Worm (Caenorhabditis elegans): ENCODE measurements around the gene Y57G11C.3.

Y57G11C.3 gene

ce11 chrIV:14764719-14765173 lies 3.3 kb upstream of the Y57G11C.3 start (continued):
- TF ChIP-seq Y95B8A.8 (GFP tag; IDR thresholded peaks at IDR 0.05), result 0 out of 2 replicates have a peak, but pooled peaks have one; percentile 47
- TF ChIP-seq attf-3 (GFP tag; conservative IDR thresholded peaks at IDR 0.05), result peak; percentile 44
- peak; percentile 96 for TF ChIP-seq pbrm-1 (GFP tag; IDR thresholded peaks at IDR 0.05)
- peak; percentile 95 for TF ChIP-seq snpc-1.3 (tag; optimal IDR thresholded peaks at IDR 0.05; ENCODE audit: insufficient read depth)
- no peak for TF ChIP-seq nfya-1 (tag; optimal IDR thresholded peaks at IDR 0.05; ENCODE audit: borderline replicate concordance, insufficient read depth)
- TF ChIP-seq sea-2 (GFP tag; IDR thresholded peaks at IDR 0.05), result 0 out of 2 replicates have a peak, but pooled peaks have one; percentile 49
- TF ChIP-seq repo-1 (tag; optimal IDR thresholded peaks at IDR 0.05), result peak; percentile 1
- peak; percentile 88; the same call in 1 of the 2 replicates for TF ChIP-seq lin-26 (GFP tag; IDR thresholded peaks at IDR 0.05)
- no peak for TF ChIP-seq mel-28 (tag; optimal IDR thresholded peaks at IDR 0.05; ENCODE audit: borderline replicate concordance)
- no peak for TF ChIP-seq sptf-2 (GFP tag; optimal IDR thresholded peaks at IDR 0.05)
- TF ChIP-seq pha-4 (tag; optimal IDR thresholded peaks at IDR 0.05), result no peak
- no peak for TF ChIP-seq hlh-12 (tag; optimal IDR thresholded peaks at IDR 0.05)
- no peak for TF ChIP-seq lag-1 (GFP tag; IDR thresholded peaks at IDR 0.05)
- TF ChIP-seq lsl-1 (GFP tag; optimal IDR thresholded peaks at IDR 0.05), result peak; percentile 96
- TF ChIP-seq madf-10 (tag; optimal IDR thresholded peaks at IDR 0.05), result no peak
- peak; percentile 25 for TF ChIP-seq efl-1 (GFP tag; optimal IDR thresholded peaks at IDR 0.05)
- TF ChIP-seq chd-7 (tag; optimal IDR thresholded peaks at IDR 0.05), result no peak
- no peak for TF ChIP-seq sdz-38 (tag; optimal IDR thresholded peaks at IDR 0.05)
- TF ChIP-seq Y56A3A.18 (GFP tag; IDR thresholded peaks at IDR 0.05), result 0 out of 2 replicates have a peak, but pooled peaks have one; percentile 26
- TF ChIP-seq ztf-6 (GFP tag; IDR thresholded peaks at IDR 0.05), result no peak
- 0 out of 2 replicates have a peak, but pooled peaks have one; percentile 12 for TF ChIP-seq Y79H2A.3 (GFP tag; conservative IDR thresholded peaks at IDR 0.05)
- TF ChIP-seq B0261.1 (tag; optimal IDR thresholded peaks at IDR 0.05), result no peak
- TF ChIP-seq B0336.3 (GFP tag; IDR thresholded peaks at IDR 0.05), result peak; percentile 91
- TF ChIP-seq K11D2.4 (GFP tag; IDR thresholded peaks at IDR 0.05), result 0 out of 2 replicates have a peak, but pooled peaks have one; percentile 43
- no peak for TF ChIP-seq atf-7 (tag; optimal IDR thresholded peaks at IDR 0.05)
- no peak for TF ChIP-seq K12H6.12 (tag; optimal IDR thresholded peaks at IDR 0.05)
- TF ChIP-seq ztf-28 (GFP tag; IDR thresholded peaks at IDR 0.05), result peak; percentile 72; the same call in 1 of the 2 replicates
- no peak for TF ChIP-seq F22D6.2 (tag; optimal IDR thresholded peaks at IDR 0.05)
- TF ChIP-seq F52B5.7 (tag; optimal IDR thresholded peaks at IDR 0.05), result no peak
- TF ChIP-seq tlf-1 (GFP tag; optimal IDR thresholded peaks at IDR 0.05), result peak; percentile 13
- TF ChIP-seq unc-130 (GFP tag; optimal IDR thresholded peaks at IDR 0.05), result peak; percentile 27
- no peak for TF ChIP-seq F37B4.10 (GFP tag; IDR thresholded peaks at IDR 0.05)
- peak; percentile 42; the same call in 1 of the 2 replicates for TF ChIP-seq C17E4.6 (GFP tag; IDR thresholded peaks at IDR 0.05)
- peak; percentile 72 for TF ChIP-seq F33H1.4 (GFP tag; IDR thresholded peaks at IDR 0.05)
- peak; percentile 74 for TF ChIP-seq him-1 (tag; optimal IDR thresholded peaks at IDR 0.05)
- TF ChIP-seq die-1 (tag; optimal IDR thresholded peaks at IDR 0.05), result peak; percentile 47
- no peak for TF ChIP-seq mxl-1 (tag; optimal IDR thresholded peaks at IDR 0.05)
- 0 out of 2 replicates have a peak, but pooled peaks have one; percentile 43 for TF ChIP-seq nfya-2 (GFP tag; IDR thresholded peaks at IDR 0.05)
- TF ChIP-seq let-526 (GFP tag; IDR thresholded peaks at IDR 0.05), result no peak
- TF ChIP-seq ceh-79 (tag; optimal IDR thresholded peaks at IDR 0.05), result no peak

- TF ChIP-seq sptf-2 (GFP tag; optimal IDR thresholded peaks at IDR 0.05), result no peak
- TF ChIP-seq let-607 (tag; optimal IDR thresholded peaks at IDR 0.05), result no peak
- no peak for TF ChIP-seq ztf-26 (tag; optimal IDR thresholded peaks at IDR 0.05)
- TF ChIP-seq dpff-1 (tag; optimal IDR thresholded peaks at IDR 0.05), result no peak
- TF ChIP-seq B0336.3 (GFP tag; IDR thresholded peaks at IDR 0.05), result no peak
- no peak for TF ChIP-seq pha-4 (tag; optimal IDR thresholded peaks at IDR 0.05)
- no peak for TF ChIP-seq B0261.1 (tag; optimal IDR thresholded peaks at IDR 0.05)
- TF ChIP-seq nhr-120 (GFP tag; IDR thresholded peaks at IDR 0.05), result no peak
- no peak for TF ChIP-seq tlf-1 (GFP tag; optimal IDR thresholded peaks at IDR 0.05)
- no peak for TF ChIP-seq Y56A3A.18 (GFP tag; IDR thresholded peaks at IDR 0.05)
- no peak for TF ChIP-seq lin-35 (GFP tag; optimal IDR thresholded peaks at IDR 0.05)
- no peak for TF ChIP-seq ceh-79 (tag; optimal IDR thresholded peaks at IDR 0.05)
- TF ChIP-seq aptf-2 (GFP tag; conservative IDR thresholded peaks at IDR 0.05), result no peak
- TF ChIP-seq chd-7 (tag; optimal IDR thresholded peaks at IDR 0.05), result no peak
- TF ChIP-seq sdz-38 (tag; optimal IDR thresholded peaks at IDR 0.05), result no peak
Measured at ce11 chrIV:14765336-14765735, 2.7 kb upstream of the Y57G11C.3 start, which contains the start of gene Y57G11C.5. TSS of gene Y57G11C.5 (minus strand) at chrIV:14765436.
